Worm (Caenorhabditis elegans) whole organism, L1 larva: ENCODE results near the gene ogdh-1.
A peak's percentile ranks its signal among the peaks of the same experiment; 100 is the strongest.

ENCODE experiments used
- C34B4.2 ChIP-seq: sonication (generic microtip); optimal IDR thresholded peaks from 2 replicates; lab custom pipeline; 2017; ENCODE audit warnings: mild to moderate bottlenecking, missing genetic modification characterization, missing compliant biosample characterization
- F16B12.6 ChIP-seq: fragments of 150-350 bp; optimal IDR thresholded peaks from 2 replicates; lab custom pipeline; 2014; ENCODE audit warnings: missing biosample characterization, missing genetic modification characterization
- Y116A8C.19 ChIP-seq: sonication (generic microtip); optimal IDR thresholded peaks from 2 replicates; lab custom pipeline; 2016; ENCODE audit warnings: missing compliant biosample characterization, missing genetic modification characterization, borderline replicate concordance
- aha-1 ChIP-seq: fragments of 150-350 bp; optimal IDR thresholded peaks from 2 replicates; lab custom pipeline; 2014; ENCODE audit warnings: missing biosample characterization, missing genetic modification characterization
- alr-1 ChIP-seq: fragments of 200-800 bp; sonication (Bioruptor generic); optimal IDR thresholded peaks from 2 replicates; lab custom pipeline; 2018; ENCODE audit warnings: borderline replicate concordance, mild to moderate bottlenecking, missing genetic modification characterization, missing compliant biosample characterization
- blmp-1 ChIP-seq: fragments of 150-350 bp; optimal IDR thresholded peaks from 2 replicates; lab custom pipeline; 2014; ENCODE audit warnings: missing biosample characterization, missing genetic modification characterization
- ceh-63 ChIP-seq: fragments of 200-800 bp; sonication (Bioruptor generic); optimal IDR thresholded peaks from 2 replicates; lab custom pipeline; 2018; ENCODE audit warnings: mild to moderate bottlenecking, missing genetic modification characterization, missing compliant biosample characterization
- ceh-8 ChIP-seq: fragments of 200-800 bp; sonication (Bioruptor generic); optimal IDR thresholded peaks from 2 replicates; lab custom pipeline; 2018; ENCODE audit warnings: mild to moderate bottlenecking, missing genetic modification characterization, moderate library complexity, missing compliant biosample characterization
- ceh-82 ChIP-seq, 3 experiments: fragments of 150-350 bp in 1 of 3; sonication (generic microtip) in 2 of 3; optimal IDR thresholded peaks; 2 replicates each; lab custom pipeline; 2014 to 2017; ENCODE audit warnings: missing biosample characterization in 3 of 3, missing genetic modification characterization in 3 of 3
- ceh-90 ChIP-seq: sonication (generic microtip); optimal IDR thresholded peaks from 2 replicates; lab custom pipeline; 2016; ENCODE audit warnings: missing genetic modification characterization, missing compliant biosample characterization
- ces-1 ChIP-seq: fragments of 150-350 bp; optimal IDR thresholded peaks from 2 replicates; lab custom pipeline; 2014; ENCODE audit warnings: missing biosample characterization, missing genetic modification reagents, missing genetic modification characterization
- dsc-1 ChIP-seq: sonication (generic microtip); optimal IDR thresholded peaks from 2 replicates; lab custom pipeline; 2016; ENCODE audit warnings: mild to moderate bottlenecking, missing genetic modification characterization, missing compliant biosample characterization
- egl-27 ChIP-seq, 2 experiments: fragments of 150-350 bp in 1 of 2; sonication (generic microtip); optimal IDR thresholded peaks; 3 replicates each; lab custom pipeline; 2017 to 2018; ENCODE audit warnings: missing biosample characterization in 2 of 2, missing genetic modification characterization in 2 of 2, missing genetic modification reagents in 2 of 2
- elt-2 ChIP-seq: sonication (generic microtip); optimal IDR thresholded peaks from 2 replicates; lab custom pipeline; 2016; ENCODE audit warnings: missing genetic modification characterization, mild to moderate bottlenecking, inconsistent platforms, missing compliant biosample characterization, missing genetic modification reagents
- elt-3 ChIP-seq, 6 experiments: fragments of 150-350 bp in 1 of 6; sonication (generic microtip); optimal IDR thresholded peaks; 2 replicates each; lab custom pipeline; 2017 to 2018; ENCODE audit warnings: missing biosample characterization in 6 of 6, missing genetic modification characterization in 6 of 6, inconsistent platforms in 1 of 6
- fkh-10 ChIP-seq: sonication (generic microtip); optimal IDR thresholded peaks from 2 replicates; lab custom pipeline; 2017; ENCODE audit warnings: missing biosample characterization, missing genetic modification reagents, missing genetic modification characterization
- fkh-4 ChIP-seq: sonication (generic microtip); optimal IDR thresholded peaks from 2 replicates; lab custom pipeline; 2016; ENCODE audit warnings: missing compliant biosample characterization, missing genetic modification characterization, borderline replicate concordance
- fkh-8 ChIP-seq: sonication (generic microtip); optimal IDR thresholded peaks from 2 replicates; lab custom pipeline; 2016; ENCODE audit warnings: mild to moderate bottlenecking, missing genetic modification characterization, missing compliant biosample characterization
- hlh-4 ChIP-seq: sonication (generic microtip); optimal IDR thresholded peaks from 2 replicates; lab custom pipeline; 2016; ENCODE audit warnings: mild to moderate bottlenecking, missing genetic modification characterization, missing compliant biosample characterization
- hpl-2 ChIP-seq: fragments of 150-350 bp; optimal IDR thresholded peaks from 2 replicates; lab custom pipeline; 2014; ENCODE audit warnings: missing biosample characterization, missing genetic modification reagents, missing genetic modification characterization
- isw-1 ChIP-seq: fragments of 200-800 bp; sonication (Bioruptor generic); IDR thresholded peaks from 2 replicates; pipeline ENCODE4 v1.3.6; 2022; ENCODE audit warnings: missing genetic modification characterization, missing compliant biosample characterization
- lin-14 ChIP-seq: fragments of 200-800 bp; sonication (Bioruptor generic); optimal IDR thresholded peaks from 2 replicates; lab custom pipeline; 2018; ENCODE audit warnings: mild to moderate bottlenecking, missing genetic modification characterization, moderate library complexity, missing compliant biosample characterization
- lin-15B ChIP-seq: fragments of 150-350 bp; sonication (generic microtip); optimal IDR thresholded peaks from 3 replicates; lab custom pipeline; 2014; ENCODE audit warnings: missing biosample characterization, missing genetic modification characterization
- lir-3 ChIP-seq: sonication (generic microtip); optimal IDR thresholded peaks from 2 replicates; lab custom pipeline; 2016; ENCODE audit warnings: mild to moderate bottlenecking, missing genetic modification characterization, moderate library complexity, missing compliant biosample characterization; ENCODE audit not compliant: poor library complexity
- lsy-2 ChIP-seq, 2 experiments: fragments of 150-350 bp; optimal IDR thresholded peaks; 2 replicates each; lab custom pipeline; 2014; ENCODE audit warnings: missing biosample characterization in 2 of 2, missing genetic modification characterization in 2 of 2
- mef-2 ChIP-seq: fragments of 150-350 bp; optimal IDR thresholded peaks from 2 replicates; lab custom pipeline; 2014; ENCODE audit warnings: missing biosample characterization, missing genetic modification characterization
- mep-1 ChIP-seq: fragments of 150-350 bp; optimal IDR thresholded peaks from 2 replicates; lab custom pipeline; 2014; ENCODE audit warnings: missing biosample characterization, missing genetic modification characterization
- nhr-11 ChIP-seq: fragments of 150-350 bp; optimal IDR thresholded peaks from 2 replicates; lab custom pipeline; 2014; ENCODE audit warnings: missing biosample characterization, missing genetic modification characterization
- nhr-12 ChIP-seq: sonication (generic microtip); optimal IDR thresholded peaks from 2 replicates; lab custom pipeline; 2017; ENCODE audit warnings: missing biosample characterization, missing genetic modification characterization
- nhr-19 ChIP-seq: fragments of 200-800 bp; sonication (Bioruptor generic); conservative IDR thresholded peaks from 2 replicates; pipeline ENCODE4 v1.3.6; 2022; ENCODE audit warnings: missing genetic modification characterization, missing compliant biosample characterization
- nhr-20 ChIP-seq: sonication (generic microtip); optimal IDR thresholded peaks from 2 replicates; lab custom pipeline; 2016; ENCODE audit warnings: mild to moderate bottlenecking, missing genetic modification characterization, missing compliant biosample characterization
- nhr-237 ChIP-seq: fragments of 150-350 bp; optimal IDR thresholded peaks from 2 replicates; lab custom pipeline; 2014; ENCODE audit warnings: missing biosample characterization, missing genetic modification characterization
- nhr-28 ChIP-seq: fragments of 150-350 bp; optimal IDR thresholded peaks from 2 replicates; lab custom pipeline; 2014; ENCODE audit warnings: missing biosample characterization, missing genetic modification characterization
- nhr-71 ChIP-seq: sonication (generic microtip); optimal IDR thresholded peaks from 2 replicates; lab custom pipeline; 2016; ENCODE audit warnings: mild to moderate bottlenecking, missing genetic modification characterization, moderate library complexity, missing compliant biosample characterization
- nhr-76 ChIP-seq: sonication (generic microtip); optimal IDR thresholded peaks from 2 replicates; lab custom pipeline; 2017; ENCODE audit warnings: missing biosample characterization, missing genetic modification characterization
- pag-3 ChIP-seq: sonication (generic microtip); optimal IDR thresholded peaks from 2 replicates; lab custom pipeline; 2017; ENCODE audit warnings: missing genetic modification characterization, mild to moderate bottlenecking, missing compliant biosample characterization, antibody characterized with exemption, borderline replicate concordance; ENCODE audit not compliant: insufficient read depth
- pax-3 ChIP-seq: fragments of 200-800 bp; sonication (Bioruptor generic); optimal IDR thresholded peaks from 2 replicates; lab custom pipeline; 2018; ENCODE audit warnings: mild to moderate bottlenecking, missing genetic modification characterization, moderate library complexity, missing compliant biosample characterization
- pqm-1 ChIP-seq: sonication (generic microtip); optimal IDR thresholded peaks from 3 replicates; lab custom pipeline; 2017; ENCODE audit warnings: missing biosample characterization, missing genetic modification characterization
- snpc-4 ChIP-seq: fragments of 150-350 bp; optimal IDR thresholded peaks from 2 replicates; lab custom pipeline; 2014; ENCODE audit warnings: missing biosample characterization, missing genetic modification characterization
- sox-4 ChIP-seq: sonication (generic microtip); optimal IDR thresholded peaks from 2 replicates; lab custom pipeline; 2016; ENCODE audit warnings: missing genetic modification characterization, missing compliant biosample characterization
- swsn-7 ChIP-seq: sonication (generic microtip); optimal IDR thresholded peaks from 2 replicates; lab custom pipeline; 2016; ENCODE audit warnings: missing genetic modification characterization, missing compliant biosample characterization
- tbx-2 ChIP-seq: sonication (generic microtip); optimal IDR thresholded peaks from 2 replicates; lab custom pipeline; 2016; ENCODE audit warnings: missing genetic modification characterization, missing compliant biosample characterization
- unc-130 ChIP-seq: fragments of 150-350 bp; optimal IDR thresholded peaks from 2 replicates; lab custom pipeline; 2017; ENCODE audit warnings: missing biosample characterization, missing genetic modification characterization, inconsistent platforms
- unc-30 ChIP-seq: sonication (generic microtip); optimal IDR thresholded peaks from 2 replicates; lab custom pipeline; 2017; ENCODE audit warnings: missing biosample characterization, missing genetic modification characterization
- unc-86 ChIP-seq: sonication (generic microtip); optimal IDR thresholded peaks from 2 replicates; lab custom pipeline; 2016; ENCODE audit warnings: missing genetic modification characterization, missing compliant biosample characterization
- unc-98 ChIP-seq: fragments of 200-800 bp; sonication (Bioruptor generic); IDR thresholded peaks from 2 replicates; pipeline ENCODE4 v1.3.6; 2022; ENCODE audit warnings: missing genetic modification characterization, missing compliant biosample characterization
- xbp-1 ChIP-seq: sonication (generic microtip); optimal IDR thresholded peaks from 2 replicates; lab custom pipeline; 2016; ENCODE audit warnings: missing genetic modification characterization, missing compliant biosample characterization

Gene ogdh-1

ce11 chrIV:4703911-4704310 lies at the start of gene ogdh-1:
Gene ogdh-1 (minus strand): TSS chrIV:4704011.
- TF ChIP-seq ceh-63 (GFP tag; lab: Kevin White, UChicago) (no peak), F16B12.6 (tag; lab: Kevin White, UChicago) (no peak)

ce11 chrIV:4751814-4752213 lies 48.0 kb upstream of the ogdh-1 start, which contains the start of gene Y17G9B.4:
Gene Y17G9B.4 (plus strand): TSS chrIV:4752119.
- TF ChIP-seq ceh-82 (tag; optimal IDR thresholded peaks at IDR 0.05; lab: Kevin White, UChicago) = no peak
- no peak for TF ChIP-seq elt-2 (tag; lab: Kevin White, UChicago)
- no peak for TF ChIP-seq unc-130 (tag; lab: Kevin White, UChicago)
- no peak for TF ChIP-seq unc-98
- no peak for TF ChIP-seq fkh-10 (GFP tag; lab: Kevin White, UChicago)
- no peak for TF ChIP-seq lir-3 (tag; lab: Kevin White, UChicago)
- no peak for TF ChIP-seq pqm-1 (tag; lab: Kevin White, UChicago)
- TF ChIP-seq nhr-237 (tag; lab: Kevin White, UChicago) = no peak
- TF ChIP-seq egl-27 (tag; optimal IDR thresholded peaks at IDR 0.05; lab: Kevin White, UChicago) = no peak
- no peak for TF ChIP-seq pag-3
- TF ChIP-seq nhr-11 (tag; lab: Kevin White, UChicago) = no peak
- TF ChIP-seq dsc-1 = no peak
- no peak for TF ChIP-seq elt-3 (tag; optimal IDR thresholded peaks at IDR 0.05; lab: Kevin White, UChicago)
- no peak for TF ChIP-seq C34B4.2 (tag; lab: Kevin White, UChicago)
- no peak for TF ChIP-seq blmp-1 (tag; lab: Kevin White, UChicago)
- no peak for TF ChIP-seq ceh-8 (GFP tag; lab: Kevin White, UChicago)
- TF ChIP-seq unc-30 (tag; lab: Kevin White, UChicago) = no peak
- TF ChIP-seq nhr-19 (GFP tag; lab: Robert Waterston, UW) = no peak
- TF ChIP-seq ceh-63 (GFP tag; lab: Kevin White, UChicago) = no peak

ce11 chrIV:4749728-4750278 lies 46.0 kb upstream of the ogdh-1 start, which contains the start of the genes rpl-20 and Y17G9B.5:
Gene rpl-20 (minus strand): TSS chrIV:4749778.
Gene Y17G9B.5 (plus strand): TSS chrIV:4750240.
- TF ChIP-seq Y116A8C.19 (tag; lab: Kevin White, UChicago) (peak; percentile 81), fkh-4 (tag; lab: Kevin White, UChicago) (peak; percentile 95), F16B12.6 (tag; lab: Kevin White, UChicago) (peak; percentile 81), ceh-90 (peak; percentile 75), lin-14 (GFP tag; lab: Kevin White, UChicago) (peak; percentile 100), swsn-7 (tag; lab: Kevin White, UChicago) (peak; percentile 100), snpc-4 (tag; lab: Kevin White, UChicago) (peak; percentile 95), ceh-82 (tag; optimal IDR thresholded peaks at IDR 0.05; lab: Kevin White, UChicago) (peak; percentile 100), isw-1 (GFP tag; lab: Robert Waterston, UW) (peak; percentile 100), aha-1 (tag; lab: Kevin White, UChicago) (peak; percentile 98), fkh-8 (tag; lab: Kevin White, UChicago) (peak; percentile 100), ces-1 (GFP tag; lab: Kevin White, UChicago) (peak; percentile 81), hlh-4 (peak; percentile 70), pax-3 (tag; lab: Kevin White, UChicago) (peak; percentile 100), ceh-63 (GFP tag; lab: Kevin White, UChicago) (peak; percentile 96), blmp-1 (tag; lab: Kevin White, UChicago) (peak; percentile 94), lin-15B (tag; lab: Kevin White, UChicago) (peak; percentile 100), tbx-2 (tag; lab: Kevin White, UChicago) (peak; percentile 100), nhr-76 (peak; percentile 81), nhr-71 (peak; percentile 100), xbp-1 (tag; lab: Kevin White, UChicago) (peak; percentile 100), mef-2 (peak; percentile 97), unc-86 (tag; lab: Kevin White, UChicago) (peak; percentile 100), unc-98 (peak; percentile 98), sox-4 (tag; lab: Kevin White, UChicago) (peak; percentile 98), nhr-28 (peak; percentile 82), lir-3 (tag; lab: Kevin White, UChicago) (peak; percentile 98), dsc-1 (peak; percentile 100), alr-1 (tag; lab: Kevin White, UChicago) (no peak), hpl-2 (peak; percentile 97), nhr-12 (tag; lab: Kevin White, UChicago) (peak; percentile 78), mep-1 (tag; lab: Kevin White, UChicago) (peak; percentile 100), lsy-2 (tag; optimal IDR thresholded peaks at IDR 0.05; lab: Kevin White, UChicago) (peak; percentile 100), nhr-20 (tag; lab: Kevin White, UChicago) (peak; percentile 100)
